Fruit fly (Drosophila melanogaster) whole organism, embryonic: Measurements from ENCODE around the gene CG45487.

Source experiments
- Abd-B ChIP-seq: fragments of 200-800 bp; sonication (Bioruptor generic); optimal IDR thresholded peaks from 2 replicates; lab custom pipeline; 2018; ENCODE audit warnings: missing biosample characterization, mild to moderate bottlenecking, missing genetic modification characterization, moderate library complexity
- CG10654 ChIP-seq: fragments of 200-800 bp; sonication (Bioruptor generic); optimal IDR thresholded peaks from 2 replicates; lab custom pipeline; 2016; ENCODE audit warnings: missing biosample characterization, missing genetic modification characterization
- CG11247 ChIP-seq: fragments of 200-800 bp; sonication (Bioruptor generic); IDR thresholded peaks from 2 replicates; pipeline ENCODE4 v1.3.6; 2022; ENCODE audit warnings: missing biosample characterization, missing genetic modification characterization
- CG12659 ChIP-seq: fragments of 200-800 bp; sonication (Bioruptor generic); optimal IDR thresholded peaks from 3 replicates; lab custom pipeline; 2017; ENCODE audit warnings: mild to moderate bottlenecking, missing biosample characterization, missing genetic modification reagents, missing genetic modification characterization
- CG15479 ChIP-seq: fragments of 200-800 bp; sonication (Bioruptor generic); optimal IDR thresholded peaks from 3 replicates; lab custom pipeline; 2019; ENCODE audit warnings: missing biosample characterization, mild to moderate bottlenecking, missing genetic modification characterization, moderate library complexity
- CG15696 ChIP-seq: fragments of 200-800 bp; sonication (Bioruptor generic); optimal IDR thresholded peaks from 2 replicates; lab custom pipeline; 2019; ENCODE audit warnings: missing biosample characterization, mild to moderate bottlenecking, missing genetic modification characterization, moderate library complexity
- CG1602 ChIP-seq: fragments of 200-800 bp; sonication (Bioruptor generic); optimal IDR thresholded peaks from 3 replicates; lab custom pipeline; 2016; ENCODE audit warnings: missing biosample characterization, missing genetic modification characterization
- CG1792 ChIP-seq: fragments of 200-800 bp; sonication (Bioruptor generic); optimal IDR thresholded peaks from 2 replicates; lab custom pipeline; 2016; ENCODE audit warnings: missing biosample characterization, missing genetic modification characterization
- CG18262 ChIP-seq: fragments of 200-800 bp; optimal IDR thresholded peaks from 3 replicates; lab custom pipeline; 2019; ENCODE audit warnings: missing biosample characterization, mild to moderate bottlenecking, missing genetic modification characterization, moderate library complexity
- CG1832 ChIP-seq: fragments of 200-800 bp; sonication (Bioruptor generic); optimal IDR thresholded peaks from 2 replicates; lab custom pipeline; 2017; ENCODE audit warnings: missing biosample characterization, mild to moderate bottlenecking, missing genetic modification characterization, inconsistent platforms
- CG2712 ChIP-seq: fragments of 200-800 bp; optimal IDR thresholded peaks from 3 replicates; lab custom pipeline; 2019; ENCODE audit warnings: missing biosample characterization, mild to moderate bottlenecking, missing genetic modification characterization, moderate library complexity
- CG32767 ChIP-seq: fragments of 200-800 bp; sonication (Bioruptor generic); IDR thresholded peaks from 2 replicates; pipeline ENCODE4 v1.3.6; 2022; ENCODE audit warnings: missing biosample characterization, missing genetic modification characterization
- CG34422 ChIP-seq: fragments of 200-800 bp; sonication (Bioruptor generic); IDR thresholded peaks from 3 replicates; pipeline ENCODE4 v1.3.6; 2022; ENCODE audit warnings: missing biosample characterization, missing genetic modification characterization
- CG4617 ChIP-seq: fragments of 200-800 bp; sonication (Bioruptor generic); optimal IDR thresholded peaks from 3 replicates; lab custom pipeline; 2016; ENCODE audit warnings: missing biosample characterization, missing genetic modification characterization, borderline replicate concordance
- CG4730 ChIP-seq: fragments of 200-800 bp; sonication (Bioruptor generic); IDR thresholded peaks from 2 replicates; pipeline ENCODE4 v1.3.6; 2022; ENCODE audit warnings: missing biosample characterization, missing genetic modification characterization
- CG5180 ChIP-seq: fragments of 200-800 bp; sonication (Bioruptor generic); optimal IDR thresholded peaks from 3 replicates; lab custom pipeline; 2017; ENCODE audit warnings: missing biosample characterization, missing genetic modification characterization, mild to moderate bottlenecking, moderate library complexity, missing genetic modification reagents
- CG8478 ChIP-seq: fragments of >200 bp; optimal IDR thresholded peaks from 2 replicates; lab custom pipeline; 2018
- CG8924 ChIP-seq: fragments of 200-800 bp; optimal IDR thresholded peaks from 3 replicates; lab custom pipeline; 2019; ENCODE audit warnings: missing biosample characterization, mild to moderate bottlenecking, missing genetic modification characterization, moderate library complexity
- CG9727 ChIP-seq: fragments of 200-800 bp; sonication (Bioruptor generic); optimal IDR thresholded peaks from 3 replicates; lab custom pipeline; 2017; ENCODE audit warnings: missing biosample characterization, mild to moderate bottlenecking, missing genetic modification characterization
- Deaf1 ChIP-seq: fragments of 200-800 bp; optimal IDR thresholded peaks from 3 replicates; lab custom pipeline; 2019; ENCODE audit warnings: missing biosample characterization, mild to moderate bottlenecking, missing genetic modification characterization, moderate library complexity
- HHEX ChIP-seq: fragments of 200-800 bp; sonication (Bioruptor generic); optimal IDR thresholded peaks from 3 replicates; lab custom pipeline; 2017; ENCODE audit warnings: missing biosample characterization, mild to moderate bottlenecking, missing genetic modification characterization, missing genetic modification reagents
- Hr78 ChIP-seq, 2 experiments: fragments of 200-800 bp in 1 of 2; fragments of >200 bp in 1 of 2; sonication (Bioruptor generic) in 1 of 2; optimal IDR thresholded peaks; 2 replicates each; lab custom pipeline; 2017 to 2019; ENCODE audit warnings: missing biosample characterization in 2 of 2, missing genetic modification characterization in 2 of 2, mild to moderate bottlenecking in 1 of 2, moderate library complexity in 1 of 2
- Jarid2 ChIP-seq: fragments of 200-800 bp; sonication (Bioruptor generic); optimal IDR thresholded peaks from 3 replicates; lab custom pipeline; 2017; ENCODE audit warnings: mild to moderate bottlenecking, missing biosample characterization, missing genetic modification reagents, missing genetic modification characterization
- MESR4 ChIP-seq: fragments of 200-800 bp; sonication (Bioruptor generic); optimal IDR thresholded peaks from 2 replicates; lab custom pipeline; 2018; ENCODE audit warnings: missing biosample characterization, mild to moderate bottlenecking, missing genetic modification characterization, moderate library complexity
- Meics ChIP-seq: fragments of 200-800 bp; sonication (Bioruptor generic); optimal IDR thresholded peaks from 2 replicates; lab custom pipeline; 2017; ENCODE audit warnings: missing biosample characterization, mild to moderate bottlenecking, missing genetic modification characterization
- Sin3A ChIP-seq: fragments of >200 bp; optimal IDR thresholded peaks from 2 replicates; lab custom pipeline; 2018
- Spps ChIP-seq: fragments of 200-800 bp; sonication (Bioruptor generic); optimal IDR thresholded peaks from 2 replicates; lab custom pipeline; 2018; ENCODE audit warnings: missing biosample characterization, mild to moderate bottlenecking, missing genetic modification characterization
- abd-A ChIP-seq: fragments of 200-800 bp; sonication (Bioruptor generic); optimal IDR thresholded peaks from 3 replicates; lab custom pipeline; 2019; ENCODE audit warnings: missing biosample characterization, mild to moderate bottlenecking, missing genetic modification characterization, moderate library complexity
- ato ChIP-seq: fragments of 200-800 bp; sonication (Bioruptor generic); IDR thresholded peaks from 2 replicates; pipeline ENCODE4 v1.3.6; 2022; ENCODE audit warnings: missing biosample characterization, missing genetic modification characterization; ENCODE audit not compliant: partially characterized antibody
- cato ChIP-seq: fragments of 200-800 bp; sonication (Bioruptor generic); optimal IDR thresholded peaks from 2 replicates; lab custom pipeline; 2016; ENCODE audit warnings: missing biosample characterization, missing genetic modification characterization, borderline replicate concordance
- cg ChIP-seq: fragments of 200-800 bp; sonication (Bioruptor generic); optimal IDR thresholded peaks from 3 replicates; lab custom pipeline; 2019; ENCODE audit warnings: missing biosample characterization, mild to moderate bottlenecking, missing genetic modification characterization, moderate library complexity
- chinmo ChIP-seq: fragments of 200-800 bp; sonication (Bioruptor generic); IDR thresholded peaks from 4 replicates; pipeline ENCODE4 v1.3.6; 2022; ENCODE audit warnings: missing biosample characterization, missing genetic modification characterization; ENCODE audit not compliant: partially characterized antibody
- ci ChIP-seq: fragments of 200-800 bp; sonication (Bioruptor generic); IDR thresholded peaks from 3 replicates; pipeline ENCODE4 v1.3.6; 2022; ENCODE audit warnings: missing biosample characterization, missing genetic modification characterization
- gfzf ChIP-seq: fragments of 200-800 bp; sonication (Bioruptor generic); optimal IDR thresholded peaks from 2 replicates; lab custom pipeline; 2016; ENCODE audit warnings: missing biosample characterization, mild to moderate bottlenecking, missing genetic modification characterization, moderate library complexity
- insv ChIP-seq, 2 experiments: fragments of 200-800 bp; sonication (Bioruptor generic); optimal IDR thresholded peaks; 3 replicates each; lab custom pipeline; 2016 to 2018; ENCODE audit warnings: missing biosample characterization in 2 of 2, missing genetic modification characterization in 2 of 2
- nerfin-1 ChIP-seq: fragments of 200-800 bp; sonication (Bioruptor generic); optimal IDR thresholded peaks from 3 replicates; lab custom pipeline; 2019; ENCODE audit warnings: missing biosample characterization, mild to moderate bottlenecking, missing genetic modification characterization, moderate library complexity
- nerfin-2 ChIP-seq: fragments of 200-800 bp; sonication (Bioruptor generic); IDR thresholded peaks from 2 replicates; pipeline ENCODE4 v1.3.6; 2022; ENCODE audit warnings: missing biosample characterization, missing genetic modification characterization; ENCODE audit not compliant: partially characterized antibody
- pita ChIP-seq: fragments of 200-800 bp; sonication (Bioruptor generic); optimal IDR thresholded peaks from 2 replicates; lab custom pipeline; 2017; ENCODE audit warnings: missing biosample characterization, mild to moderate bottlenecking, missing genetic modification characterization
- sens ChIP-seq: fragments of 200-800 bp; sonication (Bioruptor generic); peaks from one replicate; lab custom pipeline; 2016; ENCODE audit warnings: missing biosample characterization, missing genetic modification characterization
- seq ChIP-seq: fragments of 200-800 bp; sonication (Bioruptor generic); IDR thresholded peaks from 2 replicates; pipeline ENCODE4 v1.3.6; 2022; ENCODE audit warnings: missing biosample characterization, missing genetic modification characterization
- slbo ChIP-seq: fragments of 200-800 bp; sonication (Bioruptor generic); IDR thresholded peaks from 2 replicates; pipeline ENCODE4 v1.3.6; 2022; ENCODE audit warnings: missing biosample characterization, missing genetic modification characterization
- so ChIP-seq: fragments of 200-800 bp; sonication (Bioruptor generic); IDR thresholded peaks from 3 replicates; pipeline ENCODE4 v1.3.6; 2022; ENCODE audit warnings: missing biosample characterization, missing genetic modification characterization
- sqz ChIP-seq: fragments of 200-800 bp; sonication (Bioruptor generic); optimal IDR thresholded peaks from 3 replicates; lab custom pipeline; 2018; ENCODE audit warnings: missing biosample characterization, mild to moderate bottlenecking, missing genetic modification characterization
- sr ChIP-seq: fragments of 200-800 bp; sonication (Bioruptor generic); IDR thresholded peaks from 3 replicates; pipeline ENCODE4 v1.3.6; 2022; ENCODE audit warnings: missing biosample characterization, missing genetic modification characterization
- unc-4 ChIP-seq: fragments of 200-800 bp; sonication (Bioruptor generic); IDR thresholded peaks from 2 replicates; pipeline ENCODE4 v1.3.6; 2022; ENCODE audit warnings: missing biosample characterization, missing genetic modification characterization; ENCODE audit not compliant: partially characterized antibody
- vvl ChIP-seq: fragments of 200-800 bp; sonication (Bioruptor generic); IDR thresholded peaks from 2 replicates; pipeline ENCODE4 v1.3.6; 2022; ENCODE audit warnings: missing biosample characterization, missing genetic modification characterization
- z ChIP-seq: fragments of 200-800 bp; sonication (Bioruptor generic); IDR thresholded peaks from 3 replicates; pipeline ENCODE4 v1.3.6; 2022; ENCODE audit warnings: missing biosample characterization, missing genetic modification characterization

CG45487 gene

dm6 chrX:19866145-19866972 is 48.7 kb downstream of the CG45487 start, which contains the start of gene Hers:
TSS of gene Hers (plus strand) at chrX:19866146.
- peak; percentile 32 for TF ChIP-seq Sin3A (lab: Kevin White, UChicago)
- TF ChIP-seq so (GFP tag; lab: Robert Waterston, UW): 0 out of 3 replicates have a peak, but pooled peaks have one; percentile 34
- TF ChIP-seq pita (GFP tag; lab: Kevin White, UChicago): peak; percentile 24
- peak; percentile 24 for TF ChIP-seq Jarid2
- TF ChIP-seq cato (GFP tag; lab: Kevin White, UChicago): no peak
- peak; percentile 94 for TF ChIP-seq CG8478
- TF ChIP-seq chinmo (GFP tag; lab: Robert Waterston, UW): peak; percentile 3; the same call in 1 of the 4 replicates
- peak; percentile 96 for TF ChIP-seq cg (GFP tag; lab: Kevin White, UChicago)
- peak; percentile 85 for TF ChIP-seq sqz (GFP tag; lab: Kevin White, UChicago)
- TF ChIP-seq CG12659 (GFP tag; lab: Kevin White, UChicago): peak; percentile 42
- no peak for TF ChIP-seq gfzf
- 0 out of 2 replicates have a peak, but pooled peaks have one; percentile 12 for TF ChIP-seq seq (GFP tag; lab: Robert Waterston, UW)
- peak; percentile 7 for TF ChIP-seq HHEX (GFP tag; lab: Kevin White, UChicago)
- TF ChIP-seq CG11247: no peak
- TF ChIP-seq CG18262: no peak
- TF ChIP-seq Abd-B (GFP tag; lab: Kevin White, UChicago): peak; percentile 7
- TF ChIP-seq CG4617: peak; percentile 75
- 0 out of 2 replicates have a peak, but pooled peaks have one; percentile 68 for TF ChIP-seq nerfin-2 (GFP tag; lab: Robert Waterston, UW)
- TF ChIP-seq CG1832 (GFP tag; lab: Kevin White, UChicago): peak; percentile 57
- TF ChIP-seq CG2712 (tag; lab: Kevin White, UChicago): no peak
- peak in 1 of 2 experiments; percentile 65 for TF ChIP-seq insv (GFP tag; optimal IDR thresholded peaks at IDR 0.05; lab: Kevin White, UChicago)
- TF ChIP-seq CG32767: peak; percentile 15; the same call in 1 of the 2 replicates
- TF ChIP-seq Meics: peak; percentile 36
- peak; percentile 52 for TF ChIP-seq abd-A (tag; lab: Kevin White, UChicago)
- TF ChIP-seq sr (GFP tag; lab: Robert Waterston, UW): peak; percentile 53; the same call in 1 of the 3 replicates
- no peak for TF ChIP-seq CG10654 (GFP tag; lab: Kevin White, UChicago)
- TF ChIP-seq Hr78 (GFP tag; optimal IDR thresholded peaks at IDR 0.05; lab: Kevin White, UChicago): peak in 1 of 2 experiments; percentile 48
- TF ChIP-seq nerfin-1 (tag; lab: Kevin White, UChicago): peak; percentile 5
- peak; percentile 90 for TF ChIP-seq ato (GFP tag; lab: Robert Waterston, UW)
- TF ChIP-seq unc-4 (GFP tag; lab: Robert Waterston, UW): peak; percentile 7; the same call in 1 of the 2 replicates
- TF ChIP-seq CG5180 (GFP tag; lab: Kevin White, UChicago): peak; percentile 52
- TF ChIP-seq slbo (GFP tag; lab: Robert Waterston, UW): 0 out of 2 replicates have a peak, but pooled peaks have one; percentile 26
- peak; percentile 10 for TF ChIP-seq CG9727 (GFP tag; lab: Kevin White, UChicago)
- no peak for TF ChIP-seq z
- 0 out of 3 replicates have a peak, but pooled peaks have one; percentile 9 for TF ChIP-seq ci (GFP tag; lab: Robert Waterston, UW)
- peak; percentile 80 for TF ChIP-seq MESR4 (GFP tag; lab: Kevin White, UChicago)
- TF ChIP-seq CG8924 (tag; lab: Kevin White, UChicago): peak; percentile 5
- peak; percentile 36; the same call in 1 of the 3 replicates for TF ChIP-seq CG34422 (GFP tag; lab: Robert Waterston, UW)
- TF ChIP-seq Spps (tag; lab: Kevin White, UChicago): no peak
- peak; percentile 49 for TF ChIP-seq sens (GFP tag; lab: Kevin White, UChicago)
- TF ChIP-seq CG15479: peak; percentile 40
- TF ChIP-seq CG1792 (GFP tag; lab: Kevin White, UChicago): no peak
- TF ChIP-seq Deaf1 (tag; lab: Kevin White, UChicago): peak; percentile 1
- TF ChIP-seq CG15696 (tag; lab: Kevin White, UChicago): no peak
- TF ChIP-seq vvl (GFP tag; lab: Robert Waterston, UW): peak; percentile 15; the same call in 1 of the 2 replicates
- no peak for TF ChIP-seq CG4730
- TF ChIP-seq CG1602 (GFP tag; lab: Kevin White, UChicago): no peak
